Worm (Caenorhabditis elegans): ENCODE data around the gene rfc-3.

DNA sequence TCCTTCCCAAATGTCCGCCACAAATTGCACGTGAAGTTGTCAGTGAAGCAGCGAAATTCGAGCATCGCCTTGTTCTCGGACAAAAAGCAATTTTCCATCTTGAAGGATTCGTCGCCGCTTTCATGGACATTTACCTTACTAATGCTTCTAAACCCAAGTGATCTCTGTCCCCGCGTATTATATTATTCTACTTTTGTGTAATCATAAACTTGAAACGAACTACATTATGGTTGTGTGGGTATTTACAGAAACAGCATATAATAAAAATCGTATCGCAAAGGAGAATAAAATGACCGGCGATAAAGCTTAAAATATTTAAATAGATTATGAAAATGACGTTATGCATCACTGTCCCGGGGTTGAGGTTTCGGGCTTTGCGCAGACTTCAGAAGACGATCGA, 1.2 kb downstream of the rfc-3 start:
- TF ChIP-seq nhr-85 (tag) (no peak), sup-37 (GFP tag; optimal IDR thresholded peaks at IDR 0.05) (no peak), snpc-4 (tag; optimal IDR thresholded peaks at IDR 0.05) (no peak), efl-3 (GFP tag; optimal IDR thresholded peaks at IDR 0.05) (no peak), zag-1 (tag; optimal IDR thresholded peaks at IDR 0.05) (no peak)

Measured in whole organism, L1 larva.